Worm (Caenorhabditis elegans) whole organism, young adult: ENCODE measurements around the gene hmgr-1.

ENCODE experiments used
- ama-1 ChIP-seq, 3 experiments: fragments of 150-350 bp in 1 of 3; sonication (generic microtip) in 2 of 3; optimal IDR thresholded peaks; 2 replicates each; lab custom pipeline; 2014 to 2018; ENCODE audit warnings: missing biosample characterization in 2 of 3, missing genetic modification characterization in 2 of 3, missing genetic modification reagents in 2 of 3
- hrde-1 ChIP-seq: sonication (generic microtip); optimal IDR thresholded peaks from 2 replicates; lab custom pipeline; 2016; ENCODE audit warnings: missing genetic modification characterization, mild to moderate bottlenecking, missing compliant biosample characterization, moderate library complexity, missing genotype, missing genetic modification reagents, borderline replicate concordance

- TF ChIP-seq hrde-1 (tag; lab: Kevin White, UChicago) (no peak), ama-1 (optimal IDR thresholded peaks at IDR 0.05; lab: Kevin White, UChicago) (peak; percentile 50), ama-1 (GFP tag; optimal IDR thresholded peaks at IDR 0.05; lab: Kevin White, UChicago) (no peak)
These were observed 15.5 kb downstream of the hmgr-1 start, which contains the start of gene mml-1 for ce11 chrIII:7374681-7375271.
